Worm (Caenorhabditis elegans): ENCODE measurements around the gene elo-9.
A peak's percentile ranks its signal among the peaks of the same experiment; 100 is the strongest.

elo-9 gene

ce11 chrII:14916848-14917247, 47.1 kb downstream of the elo-9 start:
- TF ChIP-seq elt-2 (tag; optimal IDR thresholded peaks at IDR 0.05), result no peak
- TF ChIP-seq mec-3 (tag; optimal IDR thresholded peaks at IDR 0.05; ENCODE audit: borderline replicate concordance), result no peak
- peak; percentile 9 for TF ChIP-seq hlh-30 (tag; optimal IDR thresholded peaks at IDR 0.05; ENCODE audit: insufficient read depth)

ce11 chrII:14910307-14910706, 53.6 kb downstream of the elo-9 start, which contains the start of gene R03C1.1:
Gene R03C1.1, minus strand, starts transcription at chrII:14910407.
- TF ChIP-seq gmeb-2 (tag; optimal IDR thresholded peaks at IDR 0.05) (no peak), unc-42 (tag; optimal IDR thresholded peaks at IDR 0.05) (no peak), elt-4 (tag; optimal IDR thresholded peaks at IDR 0.05) (no peak), fax-1 (tag; optimal IDR thresholded peaks at IDR 0.05) (no peak)
